Worm (Caenorhabditis elegans): Measurements from ENCODE around the gene C01G6.4.
A peak's percentile ranks its signal among the peaks of the same experiment; 100 is the strongest.

Gene C01G6.4

DNA sequence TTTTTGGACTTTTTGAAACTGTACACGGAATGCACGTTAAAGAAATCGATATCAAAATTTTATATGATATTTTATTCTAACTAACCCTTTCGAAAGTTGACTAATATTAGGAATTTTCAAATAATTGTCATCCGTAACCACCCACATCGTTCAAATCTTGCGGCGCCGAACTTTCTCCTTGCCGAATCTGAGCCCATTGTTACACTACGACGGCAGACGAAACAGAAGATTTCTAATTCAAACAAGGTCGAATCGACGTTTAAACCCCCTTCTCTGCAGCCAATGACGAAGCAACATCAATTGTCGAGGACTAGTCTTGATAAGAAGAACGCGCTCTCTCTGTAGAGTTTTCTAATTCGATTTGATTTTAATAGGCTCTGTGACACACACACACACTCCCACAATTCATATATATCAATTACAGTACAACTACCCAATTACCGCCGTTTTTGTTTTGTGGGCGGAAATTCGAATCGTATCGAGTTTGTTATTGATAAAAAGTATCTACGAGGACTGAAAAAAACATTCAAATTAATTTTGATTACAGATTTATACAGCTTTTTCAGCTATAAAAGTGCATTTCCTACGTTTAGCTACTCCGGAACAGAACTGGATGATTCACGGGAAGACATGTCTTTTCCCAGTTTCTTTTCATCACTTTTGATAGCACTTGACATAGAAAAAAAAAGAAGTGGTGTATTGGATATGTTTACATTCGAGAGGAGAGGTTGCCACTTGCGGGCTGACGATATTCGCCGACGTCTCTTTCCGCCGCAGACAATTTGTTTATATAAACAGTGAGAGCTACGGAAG is 11.7 kb upstream of the C01G6.4 start:
- TF ChIP-seq bed-3 (GFP tag; optimal IDR thresholded peaks at IDR 0.05) (no peak), ces-1 (GFP tag; optimal IDR thresholded peaks at IDR 0.05) (peak; percentile 8), sptf-1 (tag; optimal IDR thresholded peaks at IDR 0.05) (no peak), flh-1 (GFP tag; optimal IDR thresholded peaks at IDR 0.05) (no peak), pha-4 (tag; optimal IDR thresholded peaks at IDR 0.05) (peak; percentile 84), nhr-2 (tag; optimal IDR thresholded peaks at IDR 0.05) (peak; percentile 5)

- TF ChIP-seq ceh-43 (GFP tag; optimal IDR thresholded peaks at IDR 0.05) (no peak), ces-1 (GFP tag; optimal IDR thresholded peaks at IDR 0.05) (peak; percentile 34), hlh-1 (tag; optimal IDR thresholded peaks at IDR 0.05) (peak; percentile 85), unc-62 (GFP tag; optimal IDR thresholded peaks at IDR 0.05) (peak; percentile 83), sptf-1 (tag; optimal IDR thresholded peaks at IDR 0.05) (no peak)
These were observed 11.0 kb upstream of the C01G6.4 start for ce11 chrII:9283668-9284357.

DNA sequence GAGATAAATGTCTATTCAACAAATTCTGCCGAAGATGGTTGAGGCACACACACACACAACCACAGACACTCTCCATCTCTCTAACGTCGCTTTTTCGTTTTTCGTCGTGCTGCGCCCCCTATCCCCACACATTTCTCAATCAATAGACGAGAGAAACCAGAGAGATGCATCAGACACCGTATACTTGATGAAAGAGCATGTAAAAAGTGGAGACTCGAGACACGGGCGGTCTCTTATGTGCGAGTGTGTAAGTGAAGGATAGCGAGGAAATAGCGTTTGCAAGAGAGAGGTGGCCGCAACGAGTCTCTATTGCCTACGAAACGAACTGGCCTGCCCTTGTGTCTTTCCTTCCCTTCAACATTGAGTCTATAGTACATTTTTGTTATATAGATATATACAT is 9.9 kb upstream of the C01G6.4 start:
- TF ChIP-seq snpc-4 (tag; optimal IDR thresholded peaks at IDR 0.05) (no peak), nhr-76 (tag; optimal IDR thresholded peaks at IDR 0.05) (no peak), cnd-1 (tag; optimal IDR thresholded peaks at IDR 0.05) (peak; percentile 50), ham-2 (GFP tag; optimal IDR thresholded peaks at IDR 0.05) (peak; percentile 58), ceh-39 (tag; optimal IDR thresholded peaks at IDR 0.05) (peak; percentile 75), nhr-237 (tag; optimal IDR thresholded peaks at IDR 0.05) (peak; percentile 85), zip-8 (tag; optimal IDR thresholded peaks at IDR 0.05) (no peak), unc-62 (GFP tag; optimal IDR thresholded peaks at IDR 0.05) (peak; percentile 77), M03D4.4 (tag; optimal IDR thresholded peaks at IDR 0.05) (no peak), mab-5 (tag; optimal IDR thresholded peaks at IDR 0.05) (no peak), nhr-12 (tag; optimal IDR thresholded peaks at IDR 0.05) (no peak), drap-1 (GFP tag; optimal IDR thresholded peaks at IDR 0.05) (peak; percentile 65), bed-3 (GFP tag; optimal IDR thresholded peaks at IDR 0.05) (no peak), elt-3 (tag; optimal IDR thresholded peaks at IDR 0.05) (peak; percentile 2), mls-2 (tag; optimal IDR thresholded peaks at IDR 0.05) (peak; percentile 78), lin-13 (tag; optimal IDR thresholded peaks at IDR 0.05) (peak; percentile 21), flh-1 (GFP tag; optimal IDR thresholded peaks at IDR 0.05) (no peak), unc-39 (tag; optimal IDR thresholded peaks at IDR 0.05) (no peak), sptf-1 (tag; optimal IDR thresholded peaks at IDR 0.05) (peak; percentile 53), blmp-1 (tag; optimal IDR thresholded peaks at IDR 0.05) (no peak), mep-1 (tag; optimal IDR thresholded peaks at IDR 0.05) (peak; percentile 75), tbx-8 (GFP tag; optimal IDR thresholded peaks at IDR 0.05) (no peak), ces-1 (GFP tag; optimal IDR thresholded peaks at IDR 0.05) (peak; percentile 87), unc-120 (tag; optimal IDR thresholded peaks at IDR 0.05; ENCODE audit: poor library complexity, severe bottlenecking) (peak; percentile 67), ceh-83 (GFP tag; optimal IDR thresholded peaks at IDR 0.05) (no peak), hlh-1 (tag; optimal IDR thresholded peaks at IDR 0.05) (peak; percentile 78), nhr-2 (tag; optimal IDR thresholded peaks at IDR 0.05) (peak; percentile 53), ztf-11 (tag; optimal IDR thresholded peaks at IDR 0.05) (peak; percentile 20), elt-1 (tag; optimal IDR thresholded peaks at IDR 0.05; ENCODE audit: borderline replicate concordance, insufficient read depth) (no peak), ceh-43 (GFP tag; optimal IDR thresholded peaks at IDR 0.05) (no peak), pha-4 (tag; optimal IDR thresholded peaks at IDR 0.05) (peak; percentile 91), nhr-28 (tag; optimal IDR thresholded peaks at IDR 0.05) (no peak), lsy-2 (tag; optimal IDR thresholded peaks at IDR 0.05) (peak; percentile 82), lin-32 (GFP tag; optimal IDR thresholded peaks at IDR 0.05) (no peak), sem-2 (GFP tag; optimal IDR thresholded peaks at IDR 0.05) (no peak)
